Worm (Caenorhabditis elegans) whole organism, early embryonic: ENCODE measurements around the gene eyg-1.

Experiments
- B0310.2 ChIP-seq: sonication (generic microtip); optimal IDR thresholded peaks from 2 replicates; lab custom pipeline; 2016; ENCODE audit warnings: mild to moderate bottlenecking, missing genetic modification characterization, missing compliant biosample characterization
- ama-1 ChIP-seq: fragments of 150-350 bp; optimal IDR thresholded peaks from 2 replicates; lab custom pipeline; 2014
- ceh-36 ChIP-seq: sonication (generic microtip); optimal IDR thresholded peaks from 2 replicates; lab custom pipeline; 2016; ENCODE audit warnings: missing genetic modification characterization, inconsistent platforms, missing compliant biosample characterization
- hmbx-1 ChIP-seq: sonication (generic microtip); optimal IDR thresholded peaks from 2 replicates; lab custom pipeline; 2016; ENCODE audit warnings: mild to moderate bottlenecking, missing genetic modification characterization, missing compliant biosample characterization
- hmg-4 ChIP-seq: fragments of 200-800 bp; sonication (Bioruptor generic); optimal IDR thresholded peaks from 2 replicates; lab custom pipeline; 2018; ENCODE audit warnings: mild to moderate bottlenecking, missing genetic modification characterization, missing compliant biosample characterization
- pes-1 ChIP-seq: fragments of 200-800 bp; sonication (Bioruptor generic); IDR thresholded peaks from 2 replicates; pipeline ENCODE4 v1.3.6; 2022; ENCODE audit warnings: missing genetic modification reagents, missing genetic modification characterization, missing compliant biosample characterization
- scrt-1 ChIP-seq: fragments of 200-800 bp; sonication (Bioruptor generic); IDR thresholded peaks from 2 replicates; pipeline ENCODE4 v1.3.6; 2022; ENCODE audit warnings: missing genetic modification characterization, missing compliant biosample characterization
- sea-1 ChIP-seq: fragments of 200-800 bp; sonication (Bioruptor generic); conservative IDR thresholded peaks from 2 replicates; pipeline ENCODE4 v1.3.6; 2022; ENCODE audit warnings: missing genetic modification characterization, missing compliant biosample characterization
- tbx-37 ChIP-seq: fragments of 200-800 bp; sonication (Bioruptor generic); conservative IDR thresholded peaks from 2 replicates; pipeline ENCODE4 v1.3.6; 2022; ENCODE audit warnings: missing genetic modification reagents, missing genetic modification characterization, missing compliant biosample characterization

- no peak for TF ChIP-seq sea-1
- no peak for TF ChIP-seq scrt-1 (GFP tag; lab: Robert Waterston, UW)
- no peak for TF ChIP-seq tbx-37
- TF ChIP-seq hmbx-1 (tag; lab: Kevin White, UChicago) = no peak
- TF ChIP-seq hmg-4 = no peak
- TF ChIP-seq ama-1 (lab: Kevin White, UChicago) = no peak
- no peak for TF ChIP-seq B0310.2 (tag; lab: Kevin White, UChicago)
- no peak for TF ChIP-seq pes-1
- no peak for TF ChIP-seq ceh-36 (tag; lab: Kevin White, UChicago)
Observed at ce11 chrII:9802642-9803041, 25.1 kb downstream of the eyg-1 start, which contains the start of gene cyp-13A6.
